Worm (Caenorhabditis elegans) whole organism, L1 larva: ENCODE measurements around the gene ttr-16.

ENCODE experiments used
- C04F5.9 ChIP-seq: sonication (generic microtip); optimal IDR thresholded peaks from 2 replicates; lab custom pipeline; 2016; ENCODE audit warnings: missing genetic modification characterization, missing compliant biosample characterization
- C16A3.4 ChIP-seq: fragments of 150-350 bp; optimal IDR thresholded peaks from 2 replicates; lab custom pipeline; 2014; ENCODE audit warnings: missing biosample characterization, missing genetic modification characterization
- C34B4.2 ChIP-seq: sonication (generic microtip); optimal IDR thresholded peaks from 2 replicates; lab custom pipeline; 2017; ENCODE audit warnings: mild to moderate bottlenecking, missing genetic modification characterization, missing compliant biosample characterization
- Y116A8C.19 ChIP-seq: sonication (generic microtip); optimal IDR thresholded peaks from 2 replicates; lab custom pipeline; 2016; ENCODE audit warnings: missing compliant biosample characterization, missing genetic modification characterization, borderline replicate concordance
- alr-1 ChIP-seq: fragments of 200-800 bp; sonication (Bioruptor generic); optimal IDR thresholded peaks from 2 replicates; lab custom pipeline; 2018; ENCODE audit warnings: borderline replicate concordance, mild to moderate bottlenecking, missing genetic modification characterization, missing compliant biosample characterization
- aly-2 ChIP-seq: fragments of 150-350 bp; optimal IDR thresholded peaks from 2 replicates; lab custom pipeline; 2014; ENCODE audit warnings: missing biosample characterization, missing genetic modification characterization
- blmp-1 ChIP-seq: fragments of 150-350 bp; optimal IDR thresholded peaks from 2 replicates; lab custom pipeline; 2014; ENCODE audit warnings: missing biosample characterization, missing genetic modification characterization
- ceh-63 ChIP-seq: fragments of 200-800 bp; sonication (Bioruptor generic); optimal IDR thresholded peaks from 2 replicates; lab custom pipeline; 2018; ENCODE audit warnings: mild to moderate bottlenecking, missing genetic modification characterization, missing compliant biosample characterization
- ceh-8 ChIP-seq: fragments of 200-800 bp; sonication (Bioruptor generic); optimal IDR thresholded peaks from 2 replicates; lab custom pipeline; 2018; ENCODE audit warnings: mild to moderate bottlenecking, missing genetic modification characterization, moderate library complexity, missing compliant biosample characterization
- ceh-82 ChIP-seq, 3 experiments: fragments of 150-350 bp in 1 of 3; sonication (generic microtip) in 2 of 3; optimal IDR thresholded peaks; 2 replicates each; lab custom pipeline; 2014 to 2017; ENCODE audit warnings: missing biosample characterization in 3 of 3, missing genetic modification characterization in 3 of 3
- ceh-88 ChIP-seq: fragments of 200-800 bp; sonication (Bioruptor generic); IDR thresholded peaks from 2 replicates; pipeline ENCODE4 v1.3.6; 2022; ENCODE audit warnings: missing genetic modification characterization, missing compliant biosample characterization
- ceh-90 ChIP-seq: sonication (generic microtip); optimal IDR thresholded peaks from 2 replicates; lab custom pipeline; 2016; ENCODE audit warnings: missing genetic modification characterization, missing compliant biosample characterization
- dsc-1 ChIP-seq: sonication (generic microtip); optimal IDR thresholded peaks from 2 replicates; lab custom pipeline; 2016; ENCODE audit warnings: mild to moderate bottlenecking, missing genetic modification characterization, missing compliant biosample characterization
- elt-2 ChIP-seq: sonication (generic microtip); optimal IDR thresholded peaks from 2 replicates; lab custom pipeline; 2016; ENCODE audit warnings: missing genetic modification characterization, mild to moderate bottlenecking, inconsistent platforms, missing compliant biosample characterization, missing genetic modification reagents
- elt-3 ChIP-seq, 6 experiments: fragments of 150-350 bp in 1 of 6; sonication (generic microtip); optimal IDR thresholded peaks; 2 replicates each; lab custom pipeline; 2017 to 2018; ENCODE audit warnings: missing biosample characterization in 6 of 6, missing genetic modification characterization in 6 of 6, inconsistent platforms in 1 of 6
- fkh-10 ChIP-seq: sonication (generic microtip); optimal IDR thresholded peaks from 2 replicates; lab custom pipeline; 2017; ENCODE audit warnings: missing biosample characterization, missing genetic modification reagents, missing genetic modification characterization
- fkh-8 ChIP-seq: sonication (generic microtip); optimal IDR thresholded peaks from 2 replicates; lab custom pipeline; 2016; ENCODE audit warnings: mild to moderate bottlenecking, missing genetic modification characterization, missing compliant biosample characterization
- grh-1 ChIP-seq: fragments of 200-800 bp; sonication (Bioruptor generic); IDR thresholded peaks from 2 replicates; pipeline ENCODE4 v1.3.6; 2022; ENCODE audit warnings: missing genetic modification reagents, missing genetic modification characterization, missing compliant biosample characterization
- hlh-17 ChIP-seq: fragments of 200-800 bp; sonication (Bioruptor generic); optimal IDR thresholded peaks from 2 replicates; lab custom pipeline; 2018; ENCODE audit warnings: missing genetic modification characterization, mild to moderate bottlenecking, missing compliant biosample characterization, moderate library complexity, borderline replicate concordance
- irx-1 ChIP-seq: sonication (generic microtip); optimal IDR thresholded peaks from 2 replicates; lab custom pipeline; 2016; ENCODE audit warnings: missing genetic modification characterization, missing compliant biosample characterization
- isw-1 ChIP-seq: fragments of 200-800 bp; sonication (Bioruptor generic); IDR thresholded peaks from 2 replicates; pipeline ENCODE4 v1.3.6; 2022; ENCODE audit warnings: missing genetic modification characterization, missing compliant biosample characterization
- lin-13 ChIP-seq: fragments of 150-350 bp; optimal IDR thresholded peaks from 2 replicates; lab custom pipeline; 2014; ENCODE audit warnings: missing biosample characterization, missing genetic modification reagents, missing genetic modification characterization
- lin-15B ChIP-seq: fragments of 150-350 bp; sonication (generic microtip); optimal IDR thresholded peaks from 3 replicates; lab custom pipeline; 2014; ENCODE audit warnings: missing biosample characterization, missing genetic modification characterization
- lin-35 ChIP-seq, 2 experiments: fragments of 150-350 bp; optimal IDR thresholded peaks; 2 replicates each; lab custom pipeline; 2014; ENCODE audit warnings: missing biosample characterization in 2 of 2, missing genetic modification characterization in 2 of 2, missing genetic modification reagents in 2 of 2
- lin-39 ChIP-seq: fragments of 150-350 bp; optimal IDR thresholded peaks from 2 replicates; lab custom pipeline; 2014; ENCODE audit warnings: missing biosample characterization, missing genetic modification reagents, missing genetic modification characterization
- lir-3 ChIP-seq: sonication (generic microtip); optimal IDR thresholded peaks from 2 replicates; lab custom pipeline; 2016; ENCODE audit warnings: mild to moderate bottlenecking, missing genetic modification characterization, moderate library complexity, missing compliant biosample characterization; ENCODE audit not compliant: poor library complexity
- mdl-1 ChIP-seq, 2 experiments: fragments of 150-350 bp; optimal IDR thresholded peaks; 2 replicates each; lab custom pipeline; 2014 to 2017; ENCODE audit warnings: missing biosample characterization in 2 of 2, missing genetic modification characterization in 2 of 2, inconsistent platforms in 1 of 2
- nhr-12 ChIP-seq: sonication (generic microtip); optimal IDR thresholded peaks from 2 replicates; lab custom pipeline; 2017; ENCODE audit warnings: missing biosample characterization, missing genetic modification characterization
- nhr-19 ChIP-seq: fragments of 200-800 bp; sonication (Bioruptor generic); conservative IDR thresholded peaks from 2 replicates; pipeline ENCODE4 v1.3.6; 2022; ENCODE audit warnings: missing genetic modification characterization, missing compliant biosample characterization
- nhr-20 ChIP-seq: sonication (generic microtip); optimal IDR thresholded peaks from 2 replicates; lab custom pipeline; 2016; ENCODE audit warnings: mild to moderate bottlenecking, missing genetic modification characterization, missing compliant biosample characterization
- nhr-237 ChIP-seq: fragments of 150-350 bp; optimal IDR thresholded peaks from 2 replicates; lab custom pipeline; 2014; ENCODE audit warnings: missing biosample characterization, missing genetic modification characterization
- nhr-47 ChIP-seq: sonication (generic microtip); optimal IDR thresholded peaks from 2 replicates; lab custom pipeline; 2016; ENCODE audit warnings: mild to moderate bottlenecking, missing genetic modification characterization, moderate library complexity, missing compliant biosample characterization
- nhr-76 ChIP-seq: sonication (generic microtip); optimal IDR thresholded peaks from 2 replicates; lab custom pipeline; 2017; ENCODE audit warnings: missing biosample characterization, missing genetic modification characterization
- nhr-77 ChIP-seq: fragments of 150-350 bp; optimal IDR thresholded peaks from 2 replicates; lab custom pipeline; 2014; ENCODE audit warnings: missing biosample characterization, missing genetic modification characterization
- nhr-85 ChIP-seq: sonication (generic microtip); peaks from one replicate; lab custom pipeline; 2016; ENCODE audit warnings: missing genetic modification characterization, inconsistent platforms, missing compliant biosample characterization
- pax-3 ChIP-seq: fragments of 200-800 bp; sonication (Bioruptor generic); optimal IDR thresholded peaks from 2 replicates; lab custom pipeline; 2018; ENCODE audit warnings: mild to moderate bottlenecking, missing genetic modification characterization, moderate library complexity, missing compliant biosample characterization
- pqm-1 ChIP-seq: sonication (generic microtip); optimal IDR thresholded peaks from 3 replicates; lab custom pipeline; 2017; ENCODE audit warnings: missing biosample characterization, missing genetic modification characterization
- skn-1 ChIP-seq: fragments of 150-350 bp; optimal IDR thresholded peaks from 2 replicates; lab custom pipeline; 2014; ENCODE audit warnings: missing biosample characterization, missing genetic modification characterization
- snpc-4 ChIP-seq: fragments of 150-350 bp; optimal IDR thresholded peaks from 2 replicates; lab custom pipeline; 2014; ENCODE audit warnings: missing biosample characterization, missing genetic modification characterization
- snu-23 ChIP-seq: sonication (generic microtip); optimal IDR thresholded peaks from 2 replicates; lab custom pipeline; 2016; ENCODE audit warnings: missing genetic modification characterization, missing compliant biosample characterization
- sox-4 ChIP-seq: sonication (generic microtip); optimal IDR thresholded peaks from 2 replicates; lab custom pipeline; 2016; ENCODE audit warnings: missing genetic modification characterization, missing compliant biosample characterization
- sup-37 ChIP-seq: fragments of 200-800 bp; sonication (Bioruptor generic); optimal IDR thresholded peaks from 2 replicates; lab custom pipeline; 2018; ENCODE audit warnings: mild to moderate bottlenecking, missing genetic modification characterization, missing compliant biosample characterization
- swsn-7 ChIP-seq: sonication (generic microtip); optimal IDR thresholded peaks from 2 replicates; lab custom pipeline; 2016; ENCODE audit warnings: missing genetic modification characterization, missing compliant biosample characterization
- tlp-1 ChIP-seq: fragments of 150-350 bp; optimal IDR thresholded peaks from 2 replicates; lab custom pipeline; 2014; ENCODE audit warnings: missing biosample characterization, missing genetic modification characterization
- unc-30 ChIP-seq: sonication (generic microtip); optimal IDR thresholded peaks from 2 replicates; lab custom pipeline; 2017; ENCODE audit warnings: missing biosample characterization, missing genetic modification characterization
- unc-98 ChIP-seq: fragments of 200-800 bp; sonication (Bioruptor generic); IDR thresholded peaks from 2 replicates; pipeline ENCODE4 v1.3.6; 2022; ENCODE audit warnings: missing genetic modification characterization, missing compliant biosample characterization
- vab-15 ChIP-seq: sonication (generic microtip); optimal IDR thresholded peaks from 2 replicates; lab custom pipeline; 2017; ENCODE audit warnings: missing genotype, mild to moderate bottlenecking, missing genetic modification characterization, missing compliant biosample characterization
- ztf-4 ChIP-seq: fragments of 150-350 bp; optimal IDR thresholded peaks from 2 replicates; lab custom pipeline; 2014; ENCODE audit warnings: missing biosample characterization, missing genetic modification characterization

Gene ttr-16

ce11 chrIV:11021512-11022268, 42.2 kb downstream of the ttr-16 start, which contains the start of gene mogs-1 (continued):
- TF ChIP-seq ceh-63 (GFP tag; lab: Kevin White, UChicago) (no peak), ceh-90 (no peak), unc-98 (no peak), lin-13 (no peak), snu-23 (GFP tag; lab: Kevin White, UChicago) (peak; percentile 38), alr-1 (tag; lab: Kevin White, UChicago) (no peak), vab-15 (no peak), grh-1 (GFP tag; lab: Robert Waterston, UW) (no peak), nhr-85 (tag; lab: Kevin White, UChicago) (peak; percentile 87), isw-1 (GFP tag; lab: Robert Waterston, UW) (no peak), ceh-8 (GFP tag; lab: Kevin White, UChicago) (no peak), nhr-19 (GFP tag; lab: Robert Waterston, UW) (0 out of 2 replicates have a peak, but pooled peaks have one; percentile 26), blmp-1 (tag; lab: Kevin White, UChicago) (peak; percentile 73), C04F5.9 (tag; lab: Kevin White, UChicago) (no peak), lin-15B (tag; lab: Kevin White, UChicago) (no peak), C34B4.2 (tag; lab: Kevin White, UChicago) (no peak), C16A3.4 (tag; lab: Kevin White, UChicago) (no peak), nhr-47 (no peak), sup-37 (GFP tag; lab: Kevin White, UChicago) (no peak), nhr-12 (no peak), nhr-237 (tag; lab: Kevin White, UChicago) (no peak), Y116A8C.19 (tag; lab: Kevin White, UChicago) (no peak), elt-3 (tag; optimal IDR thresholded peaks at IDR 0.05; lab: Kevin White, UChicago) (peak in 1 of 6 experiments; percentile 72), nhr-77 (tag; lab: Kevin White, UChicago) (no peak), ceh-88 (GFP tag; lab: Robert Waterston, UW) (no peak), ztf-4 (tag; lab: Kevin White, UChicago) (peak; percentile 60), irx-1 (tag; lab: Kevin White, UChicago) (no peak), pqm-1 (tag; lab: Kevin White, UChicago) (no peak), tlp-1 (tag; lab: Kevin White, UChicago) (no peak), sox-4 (tag; lab: Kevin White, UChicago) (no peak), lir-3 (tag; lab: Kevin White, UChicago) (no peak), fkh-8 (tag; lab: Kevin White, UChicago) (no peak), unc-30 (tag; lab: Kevin White, UChicago) (no peak), ceh-82 (tag; optimal IDR thresholded peaks at IDR 0.05; lab: Kevin White, UChicago) (no peak), snpc-4 (tag; lab: Kevin White, UChicago) (no peak), lin-35 (GFP tag; optimal IDR thresholded peaks at IDR 0.05; lab: Kevin White, UChicago) (peak in 1 of 2 experiments; percentile 39), mdl-1 (tag; optimal IDR thresholded peaks at IDR 0.05; lab: Kevin White, UChicago) (peak in 1 of 2 experiments; percentile 56), nhr-20 (peak; percentile 62), swsn-7 (tag; lab: Kevin White, UChicago) (no peak), fkh-10 (GFP tag; lab: Kevin White, UChicago) (no peak), aly-2 (tag; lab: Kevin White, UChicago) (no peak), nhr-76 (tag; lab: Kevin White, UChicago) (no peak), lin-39 (tag; lab: Kevin White, UChicago) (no peak), pax-3 (tag; lab: Kevin White, UChicago) (no peak), skn-1 (tag; lab: Kevin White, UChicago) (no peak), hlh-17 (GFP tag; lab: Kevin White, UChicago) (no peak), elt-2 (tag; lab: Kevin White, UChicago) (no peak), dsc-1 (tag; lab: Kevin White, UChicago) (no peak)
